Fruit fly (Drosophila melanogaster) whole organism, embryonic: ENCODE results near the gene Klp68D.

Source experiments
- Adf1 ChIP-seq: fragments of 200-800 bp; sonication (Bioruptor generic); IDR thresholded peaks from 2 replicates; pipeline ENCODE4 v1.3.6; 2022; ENCODE audit warnings: missing biosample characterization, missing genetic modification characterization
- Aef1 ChIP-seq: fragments of 200-800 bp; sonication (Bioruptor generic); IDR thresholded peaks from 3 replicates; pipeline ENCODE4 v1.3.6; 2022; ENCODE audit warnings: missing biosample characterization, missing genetic modification characterization
- Antp ChIP-seq: fragments of 200-800 bp; sonication (Bioruptor generic); optimal IDR thresholded peaks from 3 replicates; lab custom pipeline; 2016; ENCODE audit warnings: missing biosample characterization, missing genetic modification characterization
- Bteb2 ChIP-seq: fragments of 200-800 bp; sonication (Bioruptor generic); optimal IDR thresholded peaks from 2 replicates; lab custom pipeline; 2016; ENCODE audit warnings: missing biosample characterization, missing genetic modification characterization
- CG10366 ChIP-seq: fragments of 200-800 bp; sonication (Bioruptor generic); IDR thresholded peaks from 2 replicates; pipeline ENCODE4 v1.3.6; 2022; ENCODE audit warnings: missing biosample characterization, missing genetic modification characterization
- CG11085 ChIP-seq: fragments of 200-800 bp; sonication (Bioruptor generic); IDR thresholded peaks from 2 replicates; pipeline ENCODE4 v1.3.6; 2022; ENCODE audit warnings: missing biosample characterization, missing genetic modification characterization
- CG11723 ChIP-seq: fragments of 200-800 bp; sonication (Bioruptor generic); optimal IDR thresholded peaks from 2 replicates; lab custom pipeline; 2017; ENCODE audit warnings: missing biosample characterization, mild to moderate bottlenecking, missing genetic modification characterization
- CG12071 ChIP-seq: fragments of 200-800 bp; sonication (Bioruptor generic); optimal IDR thresholded peaks from 3 replicates; lab custom pipeline; 2018; ENCODE audit warnings: missing biosample characterization, mild to moderate bottlenecking, missing genetic modification characterization
- CG12104 ChIP-seq: fragments of 200-800 bp; sonication (Bioruptor generic); optimal IDR thresholded peaks from 3 replicates; lab custom pipeline; 2016; ENCODE audit warnings: missing biosample characterization, missing genetic modification characterization
- CG14050 ChIP-seq: fragments of 200-800 bp; sonication (Bioruptor generic); IDR thresholded peaks from 3 replicates; pipeline ENCODE4 v1.3.6; 2022; ENCODE audit warnings: missing biosample characterization, missing genetic modification characterization
- CG14710 ChIP-seq: fragments of 200-800 bp; sonication (Bioruptor generic); optimal IDR thresholded peaks from 3 replicates; lab custom pipeline; 2019; ENCODE audit warnings: missing biosample characterization, mild to moderate bottlenecking, missing genetic modification characterization, moderate library complexity
- CG17328 ChIP-seq: fragments of 200-800 bp; sonication (Bioruptor generic); IDR thresholded peaks from 2 replicates; pipeline ENCODE4 v1.3.6; 2022; ENCODE audit warnings: missing biosample characterization, missing genetic modification characterization
- CG18476 ChIP-seq: fragments of 200-800 bp; sonication (Bioruptor generic); optimal IDR thresholded peaks from 2 replicates; lab custom pipeline; 2016; ENCODE audit warnings: missing biosample characterization, mild to moderate bottlenecking, missing genetic modification characterization
- CG18599 ChIP-seq: fragments of 200-800 bp; sonication (Bioruptor generic); optimal IDR thresholded peaks from 3 replicates; lab custom pipeline; 2017; ENCODE audit warnings: missing biosample characterization, missing genetic modification characterization, mild to moderate bottlenecking, moderate library complexity, missing genetic modification reagents
- CG18619 ChIP-seq: fragments of 200-800 bp; sonication (Bioruptor generic); optimal IDR thresholded peaks from 3 replicates; lab custom pipeline; 2017; ENCODE audit warnings: missing biosample characterization, mild to moderate bottlenecking, missing genetic modification characterization
- CG30403 ChIP-seq: fragments of 200-800 bp; sonication (Bioruptor generic); optimal IDR thresholded peaks from 3 replicates; lab custom pipeline; 2016; ENCODE audit warnings: missing biosample characterization, missing genetic modification characterization
- CG31224 ChIP-seq: fragments of 200-800 bp; sonication (Bioruptor generic); IDR thresholded peaks from 2 replicates; pipeline ENCODE4 v1.3.6; 2022; ENCODE audit warnings: missing biosample characterization, missing genetic modification characterization
- CG31365 ChIP-seq: fragments of 200-800 bp; sonication (Bioruptor generic); optimal IDR thresholded peaks from 2 replicates; lab custom pipeline; 2018; ENCODE audit warnings: missing biosample characterization, mild to moderate bottlenecking, missing genetic modification characterization
- CG3281 ChIP-seq: fragments of 200-800 bp; sonication (Bioruptor generic); optimal IDR thresholded peaks from 3 replicates; lab custom pipeline; 2017; ENCODE audit warnings: missing biosample characterization, mild to moderate bottlenecking, missing genetic modification characterization
- CG3847 ChIP-seq: fragments of 200-800 bp; sonication (Bioruptor generic); IDR thresholded peaks from 2 replicates; pipeline ENCODE4 v1.3.6; 2022; ENCODE audit warnings: missing biosample characterization, missing genetic modification characterization
- Camta ChIP-seq: fragments of 200-800 bp; sonication (Bioruptor generic); optimal IDR thresholded peaks from 2 replicates; lab custom pipeline; 2016; ENCODE audit warnings: missing biosample characterization, missing genetic modification characterization
- Chrac-16 ChIP-seq: fragments of 200-800 bp; sonication (Bioruptor generic); optimal IDR thresholded peaks from 3 replicates; lab custom pipeline; 2016; ENCODE audit warnings: missing biosample characterization, missing genetic modification characterization
- D19A ChIP-seq: fragments of 200-800 bp; optimal IDR thresholded peaks from 3 replicates; lab custom pipeline; 2019; ENCODE audit warnings: missing biosample characterization, mild to moderate bottlenecking, missing genetic modification characterization, moderate library complexity
- Dad ChIP-seq: fragments of 200-800 bp; sonication (Bioruptor generic); optimal IDR thresholded peaks from 3 replicates; lab custom pipeline; 2016; ENCODE audit warnings: missing biosample characterization, missing genetic modification characterization
- E2f1 ChIP-seq: fragments of 200-800 bp; sonication (Bioruptor generic); IDR thresholded peaks from 2 replicates; pipeline ENCODE4 v1.3.6; 2022; ENCODE audit warnings: missing biosample characterization, missing genetic modification characterization
- Elba2 ChIP-seq: fragments of 200-800 bp; sonication (Bioruptor generic); optimal IDR thresholded peaks from 3 replicates; lab custom pipeline; 2016; ENCODE audit warnings: missing biosample characterization, missing genetic modification characterization
- Fer2 ChIP-seq: fragments of 200-800 bp; sonication (Bioruptor generic); optimal IDR thresholded peaks from 2 replicates; lab custom pipeline; 2018; ENCODE audit warnings: missing biosample characterization, mild to moderate bottlenecking, missing genetic modification characterization, moderate library complexity
- Fer3 ChIP-seq: fragments of 200-800 bp; sonication (Bioruptor generic); optimal IDR thresholded peaks from 2 replicates; lab custom pipeline; 2018; ENCODE audit warnings: missing biosample characterization, mild to moderate bottlenecking, missing genetic modification characterization, moderate library complexity
- H2.0 ChIP-seq: fragments of 200-800 bp; sonication (Bioruptor generic); IDR thresholded peaks from 2 replicates; pipeline ENCODE4 v1.3.6; 2022; ENCODE audit warnings: missing biosample characterization, missing genetic modification characterization
- HHEX ChIP-seq: fragments of 200-800 bp; sonication (Bioruptor generic); optimal IDR thresholded peaks from 3 replicates; lab custom pipeline; 2017; ENCODE audit warnings: missing biosample characterization, mild to moderate bottlenecking, missing genetic modification characterization, missing genetic modification reagents
- HmgZ ChIP-seq: fragments of 200-800 bp; sonication (Bioruptor generic); optimal IDR thresholded peaks from 2 replicates; lab custom pipeline; 2018; ENCODE audit warnings: missing biosample characterization, mild to moderate bottlenecking, missing genetic modification characterization
- Meics ChIP-seq: fragments of 200-800 bp; sonication (Bioruptor generic); optimal IDR thresholded peaks from 2 replicates; lab custom pipeline; 2017; ENCODE audit warnings: missing biosample characterization, mild to moderate bottlenecking, missing genetic modification characterization
- Mes4 ChIP-seq: fragments of 200-800 bp; sonication (Bioruptor generic); optimal IDR thresholded peaks from 2 replicates; lab custom pipeline; 2016; ENCODE audit warnings: missing biosample characterization, missing genetic modification characterization
- Oli ChIP-seq: fragments of 200-800 bp; sonication (Bioruptor generic); optimal IDR thresholded peaks from 2 replicates; lab custom pipeline; 2018; ENCODE audit warnings: missing biosample characterization, mild to moderate bottlenecking, missing genetic modification characterization, moderate library complexity
- Rx ChIP-seq: fragments of 200-800 bp; sonication (Bioruptor generic); IDR thresholded peaks from 2 replicates; pipeline ENCODE4 v1.3.6; 2022; ENCODE audit warnings: missing biosample characterization, missing genetic modification characterization
- Sry-δ ChIP-seq: fragments of 200-800 bp; sonication (Bioruptor generic); optimal IDR thresholded peaks from 2 replicates; lab custom pipeline; 2016; ENCODE audit warnings: missing biosample characterization, missing genetic modification characterization
- Vsx1 ChIP-seq: fragments of 200-800 bp; sonication (Bioruptor generic); optimal IDR thresholded peaks from 2 replicates; lab custom pipeline; 2017; ENCODE audit warnings: missing biosample characterization, mild to moderate bottlenecking, missing genetic modification characterization, missing genetic modification reagents
- al ChIP-seq: fragments of 200-800 bp; sonication (Bioruptor generic); IDR thresholded peaks from 2 replicates; pipeline ENCODE4 v1.3.6; 2022; ENCODE audit warnings: missing biosample characterization, missing genetic modification characterization
- amos ChIP-seq: fragments of 200-800 bp; sonication (Bioruptor generic); IDR thresholded peaks from 2 replicates; pipeline ENCODE4 v1.3.6; 2022; ENCODE audit warnings: missing biosample characterization, missing genetic modification characterization; ENCODE audit not compliant: partially characterized antibody
- az2 ChIP-seq: fragments of 200-800 bp; sonication (Bioruptor generic); optimal IDR thresholded peaks from 3 replicates; lab custom pipeline; 2016; ENCODE audit warnings: missing biosample characterization, missing genetic modification characterization
- bcd ChIP-seq: fragments of 200-800 bp; sonication (Bioruptor generic); optimal IDR thresholded peaks from 2 replicates; lab custom pipeline; 2017; ENCODE audit warnings: missing biosample characterization, mild to moderate bottlenecking, missing genetic modification characterization
- chinmo ChIP-seq: fragments of 200-800 bp; sonication (Bioruptor generic); IDR thresholded peaks from 4 replicates; pipeline ENCODE4 v1.3.6; 2022; ENCODE audit warnings: missing biosample characterization, missing genetic modification characterization; ENCODE audit not compliant: partially characterized antibody
- fd3F ChIP-seq: fragments of 200-800 bp; sonication (Bioruptor generic); optimal IDR thresholded peaks from 2 replicates; lab custom pipeline; 2018; ENCODE audit warnings: missing biosample characterization, mild to moderate bottlenecking, missing genetic modification characterization, moderate library complexity
- fru ChIP-seq: fragments of >200 bp; optimal IDR thresholded peaks from 2 replicates; lab custom pipeline; 2017
- gcm ChIP-seq: fragments of 200-800 bp; sonication (Bioruptor generic); optimal IDR thresholded peaks from 2 replicates; lab custom pipeline; 2019; ENCODE audit warnings: missing biosample characterization, mild to moderate bottlenecking, missing genetic modification characterization, moderate library complexity
- kni ChIP-seq: fragments of 200-800 bp; sonication (Bioruptor generic); optimal IDR thresholded peaks from 3 replicates; lab custom pipeline; 2017; ENCODE audit warnings: mild to moderate bottlenecking, missing biosample characterization, missing genetic modification reagents, missing genetic modification characterization
- sens-2 ChIP-seq: fragments of 200-800 bp; sonication (Bioruptor generic); IDR thresholded peaks from 2 replicates; pipeline ENCODE4 v1.3.6; 2022; ENCODE audit warnings: missing biosample characterization, missing genetic modification characterization
- sisA ChIP-seq: fragments of 200-800 bp; sonication (Bioruptor generic); IDR thresholded peaks from 2 replicates; pipeline ENCODE4 v1.3.6; 2022; ENCODE audit warnings: missing biosample characterization, missing genetic modification characterization
- slbo ChIP-seq: fragments of 200-800 bp; sonication (Bioruptor generic); IDR thresholded peaks from 2 replicates; pipeline ENCODE4 v1.3.6; 2022; ENCODE audit warnings: missing biosample characterization, missing genetic modification characterization
- sob ChIP-seq: fragments of 200-800 bp; sonication (Bioruptor generic); IDR thresholded peaks from 2 replicates; pipeline ENCODE4 v1.3.6; 2022; ENCODE audit warnings: missing biosample characterization, missing genetic modification characterization
- tio ChIP-seq: fragments of 200-800 bp; sonication (Bioruptor generic); optimal IDR thresholded peaks from 2 replicates; lab custom pipeline; 2017; ENCODE audit warnings: missing biosample characterization, missing genetic modification characterization, inconsistent platforms

The Klp68D gene

dm6 chr3L:11785291-11785690 is 10.1 kb upstream of the Klp68D start (continued):
- TF ChIP-seq fru (lab: Kevin White, UChicago) (no peak), Adf1 (GFP tag; lab: Robert Waterston, UW) (0 out of 2 replicates have a peak, but pooled peaks have one; percentile 24), CG11723 (GFP tag; lab: Kevin White, UChicago) (no peak), CG17328 (peak; percentile 37; the same call in 1 of the 2 replicates), CG12071 (GFP tag; lab: Kevin White, UChicago) (no peak), chinmo (GFP tag; lab: Robert Waterston, UW) (no peak), az2 (GFP tag; lab: Kevin White, UChicago) (peak; percentile 26), kni (GFP tag; lab: Kevin White, UChicago) (no peak), Rx (GFP tag; lab: Robert Waterston, UW) (no peak), fd3F (GFP tag; lab: Kevin White, UChicago) (peak; percentile 48), Fer3 (peak; percentile 57), Camta (GFP tag; lab: Kevin White, UChicago) (peak; percentile 19), sens-2 (GFP tag; lab: Robert Waterston, UW) (no peak), Dad (GFP tag; lab: Kevin White, UChicago) (no peak), H2.0 (GFP tag; lab: Robert Waterston, UW) (peak; percentile 20; the same call in 1 of the 2 replicates), Sry-δ (GFP tag; lab: Kevin White, UChicago) (peak; percentile 14), CG31365 (tag; lab: Kevin White, UChicago) (no peak), amos (no peak), HmgZ (peak; percentile 33), CG30403 (GFP tag; lab: Kevin White, UChicago) (peak; percentile 36), Vsx1 (GFP tag; lab: Kevin White, UChicago) (no peak), CG18599 (peak; percentile 58), CG3847 (peak; percentile 46; the same call in 1 of the 2 replicates), Elba2 (GFP tag; lab: Kevin White, UChicago) (no peak), bcd (GFP tag; lab: Kevin White, UChicago) (peak; percentile 48), CG18619 (GFP tag; lab: Kevin White, UChicago) (peak; percentile 19), al (GFP tag; lab: Robert Waterston, UW) (peak; percentile 61), CG3281 (GFP tag; lab: Kevin White, UChicago) (peak; percentile 32), gcm (no peak), CG10366 (GFP tag; lab: Robert Waterston, UW) (no peak; the same call in 1 of the 2 replicates), Meics (GFP tag; lab: Kevin White, UChicago) (peak; percentile 68), E2f1 (0 out of 2 replicates have a peak, but pooled peaks have one; percentile 40), Fer2 (tag; lab: Kevin White, UChicago) (peak; percentile 7), Chrac-16 (GFP tag; lab: Kevin White, UChicago) (peak; percentile 13), CG18476 (peak; percentile 10), Antp (GFP tag; lab: Kevin White, UChicago) (no peak), slbo (GFP tag; lab: Robert Waterston, UW) (peak; percentile 65), Aef1 (peak; percentile 39; the same call in 2 of the 3 replicates), CG14710 (tag; lab: Kevin White, UChicago) (no peak), Mes4 (GFP tag; lab: Kevin White, UChicago) (no peak), D19A (tag; lab: Kevin White, UChicago) (no peak), CG14050 (GFP tag; lab: Robert Waterston, UW) (no peak; the same call in 2 of the 3 replicates), Bteb2 (peak; percentile 15), sisA (GFP tag; lab: Robert Waterston, UW) (peak; percentile 34; the same call in 1 of the 2 replicates), CG11085 (GFP tag; lab: Robert Waterston, UW) (no peak), Oli (tag; lab: Kevin White, UChicago) (peak; percentile 47), CG12104 (GFP tag; lab: Kevin White, UChicago) (no peak), tio (GFP tag; lab: Kevin White, UChicago) (no peak), HHEX (peak; percentile 28), CG31224 (GFP tag; lab: Robert Waterston, UW) (peak; percentile 27; the same call in 1 of the 2 replicates), sob (GFP tag; lab: Robert Waterston, UW) (peak; percentile 62; the same call in 1 of the 2 replicates)
